Worm (Caenorhabditis elegans) whole organism, young adult: ENCODE measurements around the gene Y69E1A.8.
A peak's percentile ranks its signal among the peaks of the same experiment; 100 is the strongest.

Experiments
- B0035.1 ChIP-seq: sonication (generic microtip); optimal IDR thresholded peaks from 2 replicates; lab custom pipeline; 2016; ENCODE audit warnings: missing genetic modification characterization, mild to moderate bottlenecking, missing compliant biosample characterization, missing genotype, missing genetic modification reagents
- C06A6.2 ChIP-seq: fragments of 200-800 bp; sonication (Bioruptor generic); conservative IDR thresholded peaks from 2 replicates; pipeline ENCODE4 v1.3.6; 2022; ENCODE audit warnings: missing genetic modification characterization, missing compliant biosample characterization
- C17E4.6 ChIP-seq: fragments of 200-800 bp; sonication (Bioruptor generic); IDR thresholded peaks from 2 replicates; pipeline ENCODE4 v1.3.6; 2022; ENCODE audit warnings: missing genetic modification reagents, missing genetic modification characterization, missing compliant biosample characterization
- K11D2.4 ChIP-seq: fragments of 200-800 bp; sonication (Bioruptor generic); IDR thresholded peaks from 2 replicates; pipeline ENCODE4 v1.3.6; 2022; ENCODE audit warnings: missing genetic modification reagents, missing genetic modification characterization, missing compliant biosample characterization
- Y53G8AR.9 ChIP-seq: fragments of 200-800 bp; sonication (Bioruptor generic); conservative IDR thresholded peaks from 2 replicates; pipeline ENCODE4 v1.3.6; 2022; ENCODE audit warnings: missing genetic modification reagents, missing genetic modification characterization, missing compliant biosample characterization
- Y56A3A.18 ChIP-seq: fragments of 200-800 bp; sonication (Bioruptor generic); IDR thresholded peaks from 2 replicates; pipeline ENCODE4 v1.3.6; 2022; ENCODE audit warnings: missing genetic modification reagents, missing genetic modification characterization, missing compliant biosample characterization
- Y79H2A.3 ChIP-seq: fragments of 200-800 bp; sonication (Bioruptor generic); conservative IDR thresholded peaks from 2 replicates; pipeline ENCODE4 v1.3.6; 2022; ENCODE audit warnings: missing genetic modification reagents, missing genetic modification characterization, missing compliant biosample characterization
- Y95B8A.8 ChIP-seq: fragments of 200-800 bp; sonication (Bioruptor generic); IDR thresholded peaks from 2 replicates; pipeline ENCODE4 v1.3.6; 2022; ENCODE audit warnings: missing genetic modification reagents, missing genetic modification characterization, missing compliant biosample characterization
- ZK185.1 ChIP-seq: sonication (generic microtip); optimal IDR thresholded peaks from 2 replicates; lab custom pipeline; 2016; ENCODE audit warnings: mild to moderate bottlenecking, missing genetic modification characterization, missing compliant biosample characterization; ENCODE audit not compliant: poor library complexity, severe bottlenecking
- ama-1 ChIP-seq, 3 experiments: fragments of 150-350 bp in 1 of 3; sonication (generic microtip) in 2 of 3; optimal IDR thresholded peaks; 2 replicates each; lab custom pipeline; 2014 to 2018; ENCODE audit warnings: missing biosample characterization in 2 of 3, missing genetic modification characterization in 2 of 3, missing genetic modification reagents in 2 of 3
- aptf-2 ChIP-seq: fragments of 200-800 bp; sonication (Bioruptor generic); conservative IDR thresholded peaks from 2 replicates; pipeline ENCODE4 v1.3.6; 2022; ENCODE audit warnings: missing genetic modification reagents, missing genetic modification characterization, missing compliant biosample characterization
- bed-1 ChIP-seq: fragments of 200-800 bp; sonication (Bioruptor generic); IDR thresholded peaks from 2 replicates; pipeline ENCODE4 v1.3.6; 2022; ENCODE audit warnings: missing genetic modification reagents, missing genetic modification characterization, missing compliant biosample characterization
- ccch-3 ChIP-seq: fragments of 200-800 bp; sonication (Bioruptor generic); optimal IDR thresholded peaks from 2 replicates; lab custom pipeline; 2018; ENCODE audit warnings: mild to moderate bottlenecking, missing genetic modification characterization, missing compliant biosample characterization
- ceh-40 ChIP-seq: fragments of 200-800 bp; sonication (Bioruptor generic); IDR thresholded peaks from 2 replicates; pipeline ENCODE4 v1.3.6; 2022; ENCODE audit warnings: missing genetic modification characterization, missing compliant biosample characterization
- ceh-58 ChIP-seq: fragments of 200-800 bp; sonication (Bioruptor generic); IDR thresholded peaks from 2 replicates; pipeline ENCODE4 v1.3.6; 2022; ENCODE audit warnings: missing genetic modification characterization, missing compliant biosample characterization
- ceh-79 ChIP-seq: sonication (generic microtip); optimal IDR thresholded peaks from 2 replicates; lab custom pipeline; 2017; ENCODE audit warnings: mild to moderate bottlenecking, missing genetic modification characterization, missing compliant biosample characterization
- egl-18 ChIP-seq: fragments of 200-800 bp; sonication (Bioruptor generic); IDR thresholded peaks from 2 replicates; pipeline ENCODE4 v1.3.6; 2022; ENCODE audit warnings: missing genetic modification reagents, missing genetic modification characterization, missing compliant biosample characterization
- egrh-3 ChIP-seq: fragments of 200-800 bp; sonication (Bioruptor generic); IDR thresholded peaks from 2 replicates; pipeline ENCODE4 v1.3.6; 2022; ENCODE audit warnings: missing genetic modification reagents, missing genetic modification characterization, missing compliant biosample characterization
- ets-4 ChIP-seq: fragments of 200-800 bp; sonication (Bioruptor generic); optimal IDR thresholded peaks from 2 replicates; lab custom pipeline; 2018; ENCODE audit warnings: mild to moderate bottlenecking, missing genetic modification characterization, missing compliant biosample characterization
- gei-17 ChIP-seq: fragments of 200-800 bp; sonication (Bioruptor generic); optimal IDR thresholded peaks from 2 replicates; lab custom pipeline; 2018; ENCODE audit warnings: mild to moderate bottlenecking, missing genetic modification characterization, missing compliant biosample characterization
- hlh-26 ChIP-seq: fragments of 200-800 bp; sonication (Bioruptor generic); conservative IDR thresholded peaks from 2 replicates; pipeline ENCODE4 v1.3.6; 2022; ENCODE audit warnings: missing genetic modification reagents, missing genetic modification characterization, missing compliant biosample characterization
- hmg-1.2 ChIP-seq: fragments of 200-800 bp; sonication (Bioruptor generic); IDR thresholded peaks from 2 replicates; pipeline ENCODE4 v1.3.6; 2022; ENCODE audit warnings: missing genetic modification reagents, missing genetic modification characterization, missing compliant biosample characterization
- let-526 ChIP-seq: fragments of 200-800 bp; sonication (Bioruptor generic); IDR thresholded peaks from 2 replicates; pipeline ENCODE4 v1.3.6; 2022; ENCODE audit warnings: missing genetic modification reagents, missing genetic modification characterization, missing compliant biosample characterization
- lin-40 ChIP-seq: sonication (generic microtip); optimal IDR thresholded peaks from 2 replicates; lab custom pipeline; 2016; ENCODE audit warnings: missing genetic modification characterization, mild to moderate bottlenecking, missing compliant biosample characterization, missing genotype, missing genetic modification reagents
- lin-54 ChIP-seq: fragments of 200-800 bp; sonication (Bioruptor generic); optimal IDR thresholded peaks from 2 replicates; lab custom pipeline; 2018; ENCODE audit warnings: mild to moderate bottlenecking, missing genetic modification characterization, missing compliant biosample characterization
- lir-1 ChIP-seq: fragments of 200-800 bp; sonication (Bioruptor generic); conservative IDR thresholded peaks from 2 replicates; pipeline ENCODE4 v1.3.6; 2022; ENCODE audit warnings: missing genetic modification reagents, missing genetic modification characterization, missing compliant biosample characterization
- madf-10 ChIP-seq: sonication (generic microtip); optimal IDR thresholded peaks from 2 replicates; lab custom pipeline; 2016; ENCODE audit warnings: mild to moderate bottlenecking, missing genetic modification characterization, missing compliant biosample characterization
- madf-8 ChIP-seq: fragments of 200-800 bp; sonication (Bioruptor generic); conservative IDR thresholded peaks from 2 replicates; pipeline ENCODE4 v1.3.6; 2022; ENCODE audit warnings: missing genetic modification reagents, missing genetic modification characterization, missing compliant biosample characterization
- mcd-1 ChIP-seq: fragments of 200-800 bp; sonication (Bioruptor generic); IDR thresholded peaks from 2 replicates; pipeline ENCODE4 v1.3.6; 2022; ENCODE audit warnings: missing genetic modification reagents, missing genetic modification characterization, missing compliant biosample characterization
- mxl-1 ChIP-seq: sonication (generic microtip); optimal IDR thresholded peaks from 2 replicates; lab custom pipeline; 2016; ENCODE audit warnings: missing genetic modification characterization, missing compliant biosample characterization
- nfyb-1 ChIP-seq: fragments of 200-800 bp; sonication (Bioruptor generic); IDR thresholded peaks from 2 replicates; pipeline ENCODE4 v1.3.6; 2022; ENCODE audit warnings: missing genetic modification reagents, missing genetic modification characterization, missing compliant biosample characterization
- nhr-120 ChIP-seq: fragments of 200-800 bp; sonication (Bioruptor generic); IDR thresholded peaks from 2 replicates; pipeline ENCODE4 v1.3.6; 2022; ENCODE audit warnings: missing genetic modification characterization, missing compliant biosample characterization
- nhr-179 ChIP-seq: sonication (generic microtip); optimal IDR thresholded peaks from 2 replicates; lab custom pipeline; 2016; ENCODE audit warnings: mild to moderate bottlenecking, missing genetic modification characterization, missing compliant biosample characterization
- nhr-27 ChIP-seq: fragments of 200-800 bp; sonication (Bioruptor generic); optimal IDR thresholded peaks from 2 replicates; lab custom pipeline; 2018; ENCODE audit warnings: mild to moderate bottlenecking, missing genetic modification characterization, moderate library complexity, missing compliant biosample characterization
- nhr-90 ChIP-seq: sonication (generic microtip); optimal IDR thresholded peaks from 2 replicates; lab custom pipeline; 2016; ENCODE audit warnings: missing genotype, mild to moderate bottlenecking, missing genetic modification characterization, missing compliant biosample characterization
- pbrm-1 ChIP-seq: fragments of 200-800 bp; sonication (Bioruptor generic); IDR thresholded peaks from 2 replicates; pipeline ENCODE4 v1.3.6; 2022; ENCODE audit warnings: missing genetic modification reagents, missing genetic modification characterization, missing compliant biosample characterization
- rcor-1 ChIP-seq: fragments of 200-800 bp; sonication (Bioruptor generic); IDR thresholded peaks from 2 replicates; pipeline ENCODE4 v1.3.6; 2022; ENCODE audit warnings: missing genetic modification reagents, missing genetic modification characterization, missing compliant biosample characterization
- repo-1 ChIP-seq: sonication (generic microtip); optimal IDR thresholded peaks from 2 replicates; lab custom pipeline; 2017; ENCODE audit warnings: mild to moderate bottlenecking, missing genetic modification characterization, missing compliant biosample characterization
- rpc-1 ChIP-seq, 2 experiments: fragments of 150-350 bp in 1 of 2; sonication (generic microtip) in 1 of 2; optimal IDR thresholded peaks; 2 replicates each; lab custom pipeline; 2014 to 2018; ENCODE audit warnings: missing biosample characterization in 1 of 2, missing genetic modification characterization in 1 of 2, missing genetic modification reagents in 1 of 2, missing genotype in 1 of 2
- sdz-38 ChIP-seq: sonication (generic microtip); optimal IDR thresholded peaks from 2 replicates; lab custom pipeline; 2016; ENCODE audit warnings: missing genotype, missing genetic modification characterization, missing compliant biosample characterization
- snpc-1.1 ChIP-seq: sonication (generic microtip); optimal IDR thresholded peaks from 2 replicates; lab custom pipeline; 2017; ENCODE audit warnings: missing genetic modification characterization, mild to moderate bottlenecking, missing compliant biosample characterization, antibody characterized with exemption, moderate library complexity, missing genotype, missing genetic modification reagents; ENCODE audit not compliant: insufficient read depth
- xnd-1 ChIP-seq: sonication (generic microtip); optimal IDR thresholded peaks from 2 replicates; lab custom pipeline; 2016; ENCODE audit warnings: missing genotype, missing genetic modification reagents, missing genetic modification characterization, missing compliant biosample characterization
- zim-3 ChIP-seq: sonication (generic microtip); optimal IDR thresholded peaks from 2 replicates; lab custom pipeline; 2017; ENCODE audit warnings: mild to moderate bottlenecking, missing genetic modification characterization, moderate library complexity, missing compliant biosample characterization
- ztf-28 ChIP-seq: fragments of 200-800 bp; sonication (Bioruptor generic); IDR thresholded peaks from 2 replicates; pipeline ENCODE4 v1.3.6; 2022; ENCODE audit warnings: missing genetic modification reagents, missing genetic modification characterization, missing compliant biosample characterization
- ztf-3 ChIP-seq: fragments of 200-800 bp; sonication (Bioruptor generic); optimal IDR thresholded peaks from 2 replicates; lab custom pipeline; 2018; ENCODE audit warnings: mild to moderate bottlenecking, missing genetic modification characterization, missing compliant biosample characterization
- ztf-6 ChIP-seq: fragments of 200-800 bp; sonication (Bioruptor generic); IDR thresholded peaks from 2 replicates; pipeline ENCODE4 v1.3.6; 2022; ENCODE audit warnings: missing genetic modification reagents, missing genetic modification characterization, missing compliant biosample characterization

Y69E1A.8 gene

DNA sequence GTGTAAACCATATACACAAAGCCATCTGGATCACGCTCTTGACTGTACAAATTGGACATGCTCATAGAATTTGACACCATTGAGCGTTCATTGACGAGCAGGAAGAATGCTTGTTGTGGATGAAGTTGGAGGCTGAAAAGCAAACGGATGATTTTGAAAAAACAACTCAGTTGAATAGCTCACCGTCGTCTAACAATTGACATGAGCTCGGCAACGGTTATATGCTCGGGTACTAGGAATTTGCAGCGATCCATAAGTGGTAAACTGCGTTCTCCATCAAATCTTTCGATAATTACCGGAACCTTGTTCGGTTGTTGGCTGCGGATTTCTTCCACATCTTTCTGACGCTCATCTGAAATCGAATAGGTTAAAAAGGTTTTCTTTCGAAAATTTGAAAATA is 31.6 kb upstream of the Y69E1A.8 start (continued):
- no peak for TF ChIP-seq ccch-3
- TF ChIP-seq K11D2.4 (GFP tag; lab: Robert Waterston, UW), result no peak
- no peak for TF ChIP-seq sdz-38
- TF ChIP-seq ets-4 (GFP tag; lab: Kevin White, UChicago), result no peak
- no peak for TF ChIP-seq hmg-1.2
- TF ChIP-seq repo-1 (tag; lab: Kevin White, UChicago), result no peak
- TF ChIP-seq lin-54, result no peak
- TF ChIP-seq nhr-90 (tag; lab: Kevin White, UChicago), result no peak
- 0 out of 2 replicates have a peak, but pooled peaks have one; percentile 7 for TF ChIP-seq C17E4.6 (GFP tag; lab: Robert Waterston, UW)
- TF ChIP-seq ama-1 (optimal IDR thresholded peaks at IDR 0.05; lab: Kevin White, UChicago), result peak; percentile 56
- no peak for TF ChIP-seq ama-1 (GFP tag; optimal IDR thresholded peaks at IDR 0.05; lab: Kevin White, UChicago)
- TF ChIP-seq mxl-1 (tag; lab: Kevin White, UChicago), result no peak
- TF ChIP-seq Y95B8A.8 (GFP tag; lab: Robert Waterston, UW), result 0 out of 2 replicates have a peak, but pooled peaks have one; percentile 9
- 0 out of 2 replicates have a peak, but pooled peaks have one; percentile 5 for TF ChIP-seq pbrm-1 (GFP tag; lab: Robert Waterston, UW)

DNA sequence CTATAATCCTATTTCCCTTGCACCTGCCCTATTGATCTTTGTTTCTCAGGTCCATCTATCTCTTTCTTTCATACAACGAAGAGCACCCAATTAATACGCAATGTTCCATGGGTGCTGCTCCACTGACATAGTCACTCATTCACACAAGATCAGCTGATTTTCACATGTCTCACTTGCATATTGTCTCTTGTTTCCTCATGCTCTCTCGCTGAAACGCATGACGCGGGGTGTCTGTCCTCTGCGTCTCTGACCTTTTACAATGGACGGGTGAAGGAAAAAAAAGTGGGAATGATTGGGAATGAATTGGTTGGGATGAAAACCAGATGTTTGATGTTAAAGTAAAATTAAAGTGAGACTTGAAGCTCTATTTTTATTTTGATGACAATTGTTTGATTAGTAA is 31.1 kb upstream of the Y69E1A.8 start:
- TF ChIP-seq nhr-179 (tag; lab: Kevin White, UChicago) (no peak), nhr-120 (no peak), egrh-3 (GFP tag; lab: Robert Waterston, UW) (peak; percentile 29; the same call in 1 of the 2 replicates), rpc-1 (optimal IDR thresholded peaks at IDR 0.05; lab: Kevin White, UChicago) (no peak), rpc-1 (tag; optimal IDR thresholded peaks at IDR 0.05; lab: Kevin White, UChicago) (no peak), ceh-40 (GFP tag; lab: Robert Waterston, UW) (0 out of 2 replicates have a peak, but pooled peaks have one; percentile 27), rcor-1 (GFP tag; lab: Robert Waterston, UW) (peak; percentile 29; the same call in 1 of the 2 replicates), ztf-6 (GFP tag; lab: Robert Waterston, UW) (no peak), xnd-1 (no peak), egl-18 (GFP tag; lab: Robert Waterston, UW) (no peak), Y79H2A.3 (GFP tag; lab: Robert Waterston, UW) (no peak), ztf-3 (GFP tag; lab: Kevin White, UChicago) (no peak), lin-40 (tag; lab: Kevin White, UChicago) (peak; percentile 51), lir-1 (GFP tag; lab: Robert Waterston, UW) (peak; percentile 55), nhr-90 (tag; lab: Kevin White, UChicago) (no peak), ceh-58 (GFP tag; lab: Robert Waterston, UW) (no peak), ceh-79 (tag; lab: Kevin White, UChicago) (no peak), zim-3 (tag; lab: Kevin White, UChicago) (no peak), Y56A3A.18 (no peak), madf-10 (tag; lab: Kevin White, UChicago) (peak; percentile 59), nfyb-1 (GFP tag; lab: Robert Waterston, UW) (peak; percentile 85), hmg-1.2 (peak; percentile 77), ztf-28 (GFP tag; lab: Robert Waterston, UW) (no peak), nhr-27 (tag; lab: Kevin White, UChicago) (no peak), lin-54 (peak; percentile 62), C06A6.2 (GFP tag; lab: Robert Waterston, UW) (peak; percentile 66; the same call in 1 of the 2 replicates), bed-1 (no peak), gei-17 (GFP tag; lab: Kevin White, UChicago) (no peak), Y95B8A.8 (GFP tag; lab: Robert Waterston, UW) (peak; percentile 88), ama-1 (optimal IDR thresholded peaks at IDR 0.05; lab: Kevin White, UChicago) (peak; percentile 93), ama-1 (GFP tag; optimal IDR thresholded peaks at IDR 0.05; lab: Kevin White, UChicago) (no peak), ZK185.1 (peak; percentile 71), aptf-2 (GFP tag; lab: Robert Waterston, UW) (no peak), snpc-1.1 (tag; lab: Kevin White, UChicago) (no peak), B0035.1 (tag; lab: Kevin White, UChicago) (no peak), pbrm-1 (GFP tag; lab: Robert Waterston, UW) (peak; percentile 74), madf-8 (GFP tag; lab: Robert Waterston, UW) (no peak), let-526 (peak; percentile 89), mcd-1 (GFP tag; lab: Robert Waterston, UW) (peak; percentile 76), hlh-26 (GFP tag; lab: Robert Waterston, UW) (no peak), Y53G8AR.9 (GFP tag; lab: Robert Waterston, UW) (peak; percentile 47; the same call in 1 of the 2 replicates)
